Worm (Caenorhabditis elegans) whole organism, mixed stage, embryonic: Measurements from ENCODE around the gene ceh-33.

Experiments
- M03D4.4 ChIP-seq: sonication (generic microtip); optimal IDR thresholded peaks from 2 replicates; lab custom pipeline; 2017; ENCODE audit warnings: mild to moderate bottlenecking, missing genetic modification characterization, missing compliant biosample characterization
- bed-3 ChIP-seq: fragments of 200-800 bp; sonication (Bioruptor generic); optimal IDR thresholded peaks from 3 replicates; lab custom pipeline; 2018; ENCODE audit warnings: mild to moderate bottlenecking, missing genetic modification characterization, moderate library complexity, missing compliant biosample characterization
- blmp-1 ChIP-seq: fragments of 150-350 bp; optimal IDR thresholded peaks from 2 replicates; lab custom pipeline; 2014; ENCODE audit warnings: missing biosample characterization, missing genetic modification characterization
- ceh-39 ChIP-seq: fragments of 150-350 bp; optimal IDR thresholded peaks from 2 replicates; lab custom pipeline; 2014; ENCODE audit warnings: missing biosample characterization, missing genetic modification characterization
- ceh-43 ChIP-seq: fragments of 200-800 bp; sonication (Bioruptor generic); optimal IDR thresholded peaks from 2 replicates; lab custom pipeline; 2018; ENCODE audit warnings: mild to moderate bottlenecking, missing genetic modification characterization, moderate library complexity, missing compliant biosample characterization
- ceh-83 ChIP-seq: fragments of 200-800 bp; sonication (Bioruptor generic); optimal IDR thresholded peaks from 2 replicates; lab custom pipeline; 2018; ENCODE audit warnings: mild to moderate bottlenecking, missing genetic modification characterization, missing compliant biosample characterization
- ces-1 ChIP-seq: fragments of 150-350 bp; optimal IDR thresholded peaks from 2 replicates; lab custom pipeline; 2014; ENCODE audit warnings: missing biosample characterization, missing genetic modification reagents, missing genetic modification characterization
- cnd-1 ChIP-seq: fragments of 200-800 bp; sonication (Bioruptor generic); optimal IDR thresholded peaks from 2 replicates; lab custom pipeline; 2018; ENCODE audit warnings: mild to moderate bottlenecking, missing genetic modification characterization, missing compliant biosample characterization
- drap-1 ChIP-seq: fragments of 200-800 bp; sonication (Bioruptor generic); optimal IDR thresholded peaks from 3 replicates; lab custom pipeline; 2018; ENCODE audit warnings: mild to moderate bottlenecking, missing genetic modification characterization, missing compliant biosample characterization
- elt-1 ChIP-seq: sonication (generic microtip); optimal IDR thresholded peaks from 2 replicates; lab custom pipeline; 2017; ENCODE audit warnings: missing genetic modification characterization, mild to moderate bottlenecking, missing compliant biosample characterization, antibody characterized with exemption, moderate library complexity, borderline replicate concordance; ENCODE audit not compliant: insufficient read depth
- elt-3 ChIP-seq: fragments of 150-350 bp; optimal IDR thresholded peaks from 2 replicates; lab custom pipeline; 2014; ENCODE audit warnings: missing biosample characterization, missing genetic modification characterization
- flh-1 ChIP-seq: fragments of 200-800 bp; sonication (Bioruptor generic); optimal IDR thresholded peaks from 2 replicates; lab custom pipeline; 2018; ENCODE audit warnings: mild to moderate bottlenecking, missing genetic modification characterization, moderate library complexity, missing compliant biosample characterization
- ham-2 ChIP-seq: fragments of 200-800 bp; sonication (Bioruptor generic); optimal IDR thresholded peaks from 2 replicates; lab custom pipeline; 2018; ENCODE audit warnings: mild to moderate bottlenecking, missing genetic modification characterization, missing compliant biosample characterization
- hlh-1 ChIP-seq: fragments of 150-350 bp; optimal IDR thresholded peaks from 2 replicates; lab custom pipeline; 2014; ENCODE audit warnings: missing biosample characterization, missing genetic modification reagents, missing genetic modification characterization
- lin-13 ChIP-seq: fragments of 150-350 bp; optimal IDR thresholded peaks from 2 replicates; lab custom pipeline; 2014; ENCODE audit warnings: missing biosample characterization, missing genetic modification characterization
- lin-32 ChIP-seq: fragments of 200-800 bp; sonication (Bioruptor generic); optimal IDR thresholded peaks from 2 replicates; lab custom pipeline; 2018; ENCODE audit warnings: mild to moderate bottlenecking, missing genetic modification characterization, missing compliant biosample characterization
- mab-5 ChIP-seq: fragments of 150-350 bp; optimal IDR thresholded peaks from 2 replicates; lab custom pipeline; 2014; ENCODE audit warnings: missing biosample characterization, missing genetic modification characterization
- mep-1 ChIP-seq: fragments of 150-350 bp; optimal IDR thresholded peaks from 2 replicates; lab custom pipeline; 2017; ENCODE audit warnings: missing biosample characterization, missing genetic modification reagents, missing genetic modification characterization, inconsistent platforms
- mls-2 ChIP-seq: sonication (generic microtip); optimal IDR thresholded peaks from 2 replicates; lab custom pipeline; 2016; ENCODE audit warnings: mild to moderate bottlenecking, missing genetic modification characterization, moderate library complexity, missing compliant biosample characterization
- nhr-12 ChIP-seq: fragments of 150-350 bp; optimal IDR thresholded peaks from 2 replicates; lab custom pipeline; 2014; ENCODE audit warnings: missing biosample characterization, missing genetic modification characterization
- nhr-2 ChIP-seq: fragments of 150-350 bp; optimal IDR thresholded peaks from 2 replicates; lab custom pipeline; 2014; ENCODE audit warnings: missing biosample characterization, missing genetic modification characterization
- nhr-237 ChIP-seq: fragments of 150-350 bp; optimal IDR thresholded peaks from 2 replicates; lab custom pipeline; 2014; ENCODE audit warnings: missing biosample characterization, missing genetic modification characterization
- nhr-28 ChIP-seq: fragments of 150-350 bp; optimal IDR thresholded peaks from 2 replicates; lab custom pipeline; 2014; ENCODE audit warnings: missing biosample characterization, missing genetic modification characterization
- nhr-76 ChIP-seq: sonication (generic microtip); optimal IDR thresholded peaks from 2 replicates; lab custom pipeline; 2017; ENCODE audit warnings: missing biosample characterization, missing genetic modification characterization
- sem-2 ChIP-seq: fragments of 200-800 bp; sonication (Bioruptor generic); optimal IDR thresholded peaks from 2 replicates; lab custom pipeline; 2018; ENCODE audit warnings: mild to moderate bottlenecking, missing genetic modification characterization, missing compliant biosample characterization
- snpc-4 ChIP-seq: fragments of 150-350 bp; optimal IDR thresholded peaks from 2 replicates; lab custom pipeline; 2014; ENCODE audit warnings: missing biosample characterization, missing genetic modification characterization
- sptf-1 ChIP-seq: sonication (generic microtip); optimal IDR thresholded peaks from 2 replicates; lab custom pipeline; 2017; ENCODE audit warnings: mild to moderate bottlenecking, missing genetic modification characterization, moderate library complexity, missing compliant biosample characterization
- tbx-8 ChIP-seq: fragments of 200-800 bp; sonication (Bioruptor generic); optimal IDR thresholded peaks from 2 replicates; lab custom pipeline; 2018; ENCODE audit warnings: mild to moderate bottlenecking, missing genetic modification characterization, moderate library complexity, missing compliant biosample characterization
- unc-120 ChIP-seq: sonication (generic microtip); optimal IDR thresholded peaks from 2 replicates; lab custom pipeline; 2017; ENCODE audit warnings: missing genetic modification characterization, missing compliant biosample characterization; ENCODE audit not compliant: poor library complexity, severe bottlenecking
- unc-39 ChIP-seq: fragments of 150-350 bp; optimal IDR thresholded peaks from 2 replicates; lab custom pipeline; 2014; ENCODE audit warnings: missing biosample characterization, missing genetic modification characterization
- unc-62 ChIP-seq: fragments of 150-350 bp; optimal IDR thresholded peaks from 2 replicates; lab custom pipeline; 2014; ENCODE audit warnings: missing biosample characterization, missing genetic modification reagents, missing genetic modification characterization
- zip-8 ChIP-seq: fragments of 150-350 bp; optimal IDR thresholded peaks from 2 replicates; lab custom pipeline; 2014; ENCODE audit warnings: missing biosample characterization, missing genetic modification characterization
- ztf-11 ChIP-seq: fragments of 150-350 bp; optimal IDR thresholded peaks from 2 replicates; lab custom pipeline; 2014; ENCODE audit warnings: missing biosample characterization, missing genetic modification characterization

Gene ceh-33

ce11 chrV:5324566-5324965 lies at the start of gene ceh-33:
ceh-33 (minus strand) TSS chrV:5324666.
- TF ChIP-seq nhr-2 (no peak), zip-8 (tag; lab: Kevin White, UChicago) (peak; percentile 32)

ce11 chrV:5372118-5372517 lies 47.7 kb upstream of the ceh-33 start, which contains the start of gene C35A11.3:
C35A11.3 (plus strand) TSS chrV:5372418.
- TF ChIP-seq unc-39 (no peak), mep-1 (tag; lab: Kevin White, UChicago) (no peak), sem-2 (no peak), elt-1 (tag; lab: Kevin White, UChicago) (no peak), unc-120 (no peak), zip-8 (tag; lab: Kevin White, UChicago) (no peak), nhr-76 (no peak), lin-13 (tag; lab: Kevin White, UChicago) (no peak), ceh-43 (GFP tag; lab: Kevin White, UChicago) (no peak), bed-3 (GFP tag; lab: Kevin White, UChicago) (no peak), sptf-1 (tag; lab: Kevin White, UChicago) (no peak), unc-62 (GFP tag; lab: Kevin White, UChicago) (no peak), snpc-4 (tag; lab: Kevin White, UChicago) (no peak), elt-3 (tag; lab: Kevin White, UChicago) (no peak), ceh-39 (tag; lab: Kevin White, UChicago) (no peak), M03D4.4 (tag; lab: Kevin White, UChicago) (no peak), nhr-12 (tag; lab: Kevin White, UChicago) (no peak), cnd-1 (tag; lab: Kevin White, UChicago) (no peak)

- TF ChIP-seq mls-2 (tag; lab: Kevin White, UChicago) (no peak), bed-3 (GFP tag; lab: Kevin White, UChicago) (no peak), tbx-8 (GFP tag; lab: Kevin White, UChicago) (no peak), lin-13 (tag; lab: Kevin White, UChicago) (no peak), nhr-28 (no peak), flh-1 (no peak), lin-32 (GFP tag; lab: Kevin White, UChicago) (no peak), drap-1 (GFP tag; lab: Kevin White, UChicago) (no peak), nhr-76 (no peak), mep-1 (tag; lab: Kevin White, UChicago) (no peak), ham-2 (GFP tag; lab: Kevin White, UChicago) (no peak), ces-1 (GFP tag; lab: Kevin White, UChicago) (no peak), ceh-43 (GFP tag; lab: Kevin White, UChicago) (no peak), unc-62 (GFP tag; lab: Kevin White, UChicago) (no peak), ztf-11 (tag; lab: Kevin White, UChicago) (no peak), nhr-237 (tag; lab: Kevin White, UChicago) (no peak), sptf-1 (tag; lab: Kevin White, UChicago) (no peak)
Measured at ce11 chrV:5368792-5369191, 44.3 kb upstream of the ceh-33 start, which contains the start of gene T09D3.9. T09D3.9 (minus strand) TSS chrV:5368892.

ce11 chrV:5364863-5365262 lies 40.4 kb upstream of the ceh-33 start, which contains the start of gene T09D3.8:
T09D3.8 (plus strand) TSS chrV:5365163.
- TF ChIP-seq nhr-28 (no peak), zip-8 (tag; lab: Kevin White, UChicago) (no peak), elt-1 (tag; lab: Kevin White, UChicago) (no peak), hlh-1 (tag; lab: Kevin White, UChicago) (no peak), lin-13 (tag; lab: Kevin White, UChicago) (no peak), mep-1 (tag; lab: Kevin White, UChicago) (no peak), ceh-39 (tag; lab: Kevin White, UChicago) (no peak), ceh-43 (GFP tag; lab: Kevin White, UChicago) (no peak), ceh-83 (GFP tag; lab: Kevin White, UChicago) (no peak), blmp-1 (tag; lab: Kevin White, UChicago) (no peak), mab-5 (tag; lab: Kevin White, UChicago) (no peak), sptf-1 (tag; lab: Kevin White, UChicago) (no peak), ham-2 (GFP tag; lab: Kevin White, UChicago) (no peak), sem-2 (no peak), ces-1 (GFP tag; lab: Kevin White, UChicago) (no peak), nhr-76 (no peak), lin-32 (GFP tag; lab: Kevin White, UChicago) (no peak)
- TF ChIP-seq, all 35 proteins: peak for 0
